Worm (Caenorhabditis elegans): Measurements from ENCODE around the gene lin-18.

DNA sequence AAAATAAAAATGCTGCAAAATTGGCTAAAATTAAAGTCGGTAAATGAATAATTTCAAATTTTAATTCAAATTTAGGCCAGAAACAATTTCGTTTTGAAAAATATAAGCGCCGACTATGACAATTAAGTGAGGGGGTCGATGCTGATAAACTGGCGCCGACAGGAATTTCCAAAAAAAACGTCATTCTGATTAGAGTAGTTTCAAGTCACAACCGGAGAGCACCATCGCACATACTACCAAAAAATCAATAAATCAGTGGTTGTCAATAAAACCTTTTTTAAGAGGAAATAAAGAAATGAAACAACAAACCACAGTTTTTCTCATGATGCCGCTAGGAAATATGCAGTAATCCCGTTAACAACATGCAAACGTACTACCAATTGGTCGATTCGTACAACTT is 9.3 kb upstream of the lin-18 start:
- TF ChIP-seq nhr-10 (tag; optimal IDR thresholded peaks at IDR 0.05) (no peak), aly-2 (tag; optimal IDR thresholded peaks at IDR 0.05) (no peak), skn-1 (tag; optimal IDR thresholded peaks at IDR 0.05) (no peak), ztf-11 (tag; optimal IDR thresholded peaks at IDR 0.05) (no peak), nhr-77 (tag; optimal IDR thresholded peaks at IDR 0.05) (no peak), zip-2 (tag; optimal IDR thresholded peaks at IDR 0.05) (no peak), snpc-1.2 (GFP tag; IDR thresholded peaks at IDR 0.05) (no peak), nhr-102 (tag; optimal IDR thresholded peaks at IDR 0.05) (no peak), gei-8 (GFP tag; optimal IDR thresholded peaks at IDR 0.05) (no peak), ctbp-1 (GFP tag; IDR thresholded peaks at IDR 0.05) (no peak)
